Worm (Caenorhabditis elegans): ENCODE data around the gene trap-4.

trap-4 gene

ce11 chrIII:11946062-11946749 lies 25.7 kb downstream of the trap-4 start (continued):
- TF ChIP-seq fkh-10 (GFP tag; optimal IDR thresholded peaks at IDR 0.05) (no peak), unc-3 (GFP tag; conservative IDR thresholded peaks at IDR 0.05) (peak; percentile 64), unc-3 (tag; optimal IDR thresholded peaks at IDR 0.05) (peak; percentile 33), ahr-1 (tag; optimal IDR thresholded peaks at IDR 0.05) (peak; percentile 48), hlh-13 (GFP tag; optimal IDR thresholded peaks at IDR 0.05) (no peak), ama-1 (optimal IDR thresholded peaks at IDR 0.05) (no peak), unc-42 (tag; optimal IDR thresholded peaks at IDR 0.05) (peak; percentile 85), dve-1 (tag; optimal IDR thresholded peaks at IDR 0.05) (no peak), ztf-16 (tag; optimal IDR thresholded peaks at IDR 0.05) (no peak), ceh-6 (GFP tag; optimal IDR thresholded peaks at IDR 0.05) (no peak), pax-1 (tag; optimal IDR thresholded peaks at IDR 0.05) (no peak), sox-4 (tag; optimal IDR thresholded peaks at IDR 0.05) (no peak), rnt-1 (tag; optimal IDR thresholded peaks at IDR 0.05) (peak; percentile 59), fax-1 (tag; optimal IDR thresholded peaks at IDR 0.05) (peak; percentile 71), ceh-18 (tag; optimal IDR thresholded peaks at IDR 0.05) (peak; percentile 6), ref-2 (tag; optimal IDR thresholded peaks at IDR 0.05) (peak; percentile 79), ceh-22 (tag; optimal IDR thresholded peaks at IDR 0.05) (no peak), nfya-1 (tag; optimal IDR thresholded peaks at IDR 0.05) (peak; percentile 64), ceh-14 (tag; optimal IDR thresholded peaks at IDR 0.05) (peak; percentile 47), F13H6.1 (tag; optimal IDR thresholded peaks at IDR 0.05) (peak; percentile 72), ets-4 (tag; optimal IDR thresholded peaks at IDR 0.05) (peak; percentile 97), unc-55 (GFP tag; optimal IDR thresholded peaks at IDR 0.05) (no peak), ceh-31 (tag; optimal IDR thresholded peaks at IDR 0.05) (peak; percentile 98), lim-6 (tag; optimal IDR thresholded peaks at IDR 0.05) (peak; percentile 81), pqm-1 (tag; optimal IDR thresholded peaks at IDR 0.05) (peak; percentile 59), pha-2 (tag; optimal IDR thresholded peaks at IDR 0.05) (peak; percentile 42), npax-4 (tag; optimal IDR thresholded peaks at IDR 0.05) (no peak), lin-11 (tag; optimal IDR thresholded peaks at IDR 0.05) (no peak), T23F11.4 (GFP tag; optimal IDR thresholded peaks at IDR 0.05) (no peak), hlh-6 (tag; optimal IDR thresholded peaks at IDR 0.05) (peak; percentile 65), hlh-15 (tag; optimal IDR thresholded peaks at IDR 0.05) (peak; percentile 18), tbx-7 (tag; optimal IDR thresholded peaks at IDR 0.05) (peak; percentile 96), ceh-34 (tag; optimal IDR thresholded peaks at IDR 0.05) (peak; percentile 60)

DNA sequence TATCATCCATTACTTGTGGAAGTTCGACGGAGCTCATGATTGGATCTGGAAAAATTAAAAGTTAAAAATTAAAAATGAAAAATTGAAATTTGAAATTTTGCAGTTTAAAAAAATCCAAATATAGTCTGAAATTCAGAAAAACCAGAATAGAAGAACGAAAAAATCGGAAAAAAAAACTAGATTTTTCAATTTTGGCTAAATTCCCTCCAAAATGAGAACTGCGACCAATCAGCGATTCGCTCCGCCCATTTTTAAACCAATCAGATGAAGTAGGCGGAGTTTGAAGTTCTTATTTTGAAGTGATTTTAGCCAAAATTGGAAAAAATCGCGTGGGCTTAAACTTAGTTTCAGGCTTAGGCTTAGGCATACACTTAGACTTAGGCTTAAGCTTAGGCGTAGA lies 26.4 kb downstream of the trap-4 start, which contains the start of gene Y56A3A.7:
Gene Y56A3A.7, minus strand, starts transcription at position 47 of the 400 bp plus-strand sequence.
- TF ChIP-seq nfya-1 (tag; optimal IDR thresholded peaks at IDR 0.05) (peak; percentile 76), ceh-22 (tag; optimal IDR thresholded peaks at IDR 0.05) (no peak), pqm-1 (tag; optimal IDR thresholded peaks at IDR 0.05) (no peak), F13H6.1 (tag; optimal IDR thresholded peaks at IDR 0.05) (no peak), hlh-6 (tag; optimal IDR thresholded peaks at IDR 0.05) (no peak)

DNA sequence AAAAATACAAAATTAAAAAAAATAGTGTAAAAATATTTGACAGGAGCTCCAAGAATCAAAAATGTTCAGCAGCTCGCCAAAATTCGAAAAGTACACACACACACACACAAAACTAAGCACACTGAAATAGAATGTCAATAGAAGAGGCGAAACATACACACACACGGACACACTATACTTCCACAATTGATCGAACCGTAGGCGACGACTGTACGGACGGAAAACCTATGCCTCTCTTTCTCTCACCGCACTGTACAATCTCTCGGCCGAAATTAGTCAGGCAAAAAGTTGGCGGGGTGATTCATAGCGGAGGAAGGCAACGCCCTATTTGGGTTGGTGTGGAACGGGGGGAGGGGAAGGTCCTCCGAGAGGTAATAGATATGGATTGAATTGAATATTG lies 27.0 kb downstream of the trap-4 start:
- TF ChIP-seq pax-1 (tag; optimal IDR thresholded peaks at IDR 0.05): no peak
- no peak for TF ChIP-seq hlh-30 (tag; optimal IDR thresholded peaks at IDR 0.05; ENCODE audit: insufficient read depth)
- TF ChIP-seq ets-4 (tag; optimal IDR thresholded peaks at IDR 0.05): peak; percentile 20

- TF ChIP-seq ahr-1 (tag; optimal IDR thresholded peaks at IDR 0.05): no peak
- no peak for TF ChIP-seq lim-6 (tag; optimal IDR thresholded peaks at IDR 0.05)
- no peak for TF ChIP-seq hlh-30 (tag; optimal IDR thresholded peaks at IDR 0.05; ENCODE audit: insufficient read depth)
- no peak for TF ChIP-seq C08G9.2 (tag; optimal IDR thresholded peaks at IDR 0.05)
- TF ChIP-seq fkh-10 (GFP tag; optimal IDR thresholded peaks at IDR 0.05): no peak
- no peak for TF ChIP-seq Y22D7AL.16 (tag; optimal IDR thresholded peaks at IDR 0.05)
- TF ChIP-seq ama-1 (optimal IDR thresholded peaks at IDR 0.05): no peak
- TF ChIP-seq K09A11.1 (tag; optimal IDR thresholded peaks at IDR 0.05; ENCODE audit: insufficient read depth): no peak
- TF ChIP-seq hlh-6 (tag; optimal IDR thresholded peaks at IDR 0.05): no peak
- no peak for TF ChIP-seq unc-3 (GFP tag; conservative IDR thresholded peaks at IDR 0.05)
- no peak for TF ChIP-seq unc-3 (tag; optimal IDR thresholded peaks at IDR 0.05)
- TF ChIP-seq nhr-232 (tag; optimal IDR thresholded peaks at IDR 0.05): no peak
- no peak for TF ChIP-seq ceh-6 (GFP tag; optimal IDR thresholded peaks at IDR 0.05)
- TF ChIP-seq ceh-45 (GFP tag; IDR thresholded peaks at IDR 0.05): no peak
Observed at ce11 chrIII:11948437-11948836, 27.9 kb downstream of the trap-4 start.

Data from whole organism, late embryonic.